Fruit fly (Drosophila melanogaster) Kc167 (cell line): ENCODE measurements around the gene CG5126.

ENCODE experiments used
- Myc ChIP-seq: fragments of >200 bp; optimal IDR thresholded peaks from 2 replicates; lab custom pipeline; 2017; ENCODE audit warnings: missing external identifiers
- Sin3A ChIP-seq: fragments of >200 bp; optimal IDR thresholded peaks from 2 replicates; lab custom pipeline; 2018; ENCODE audit warnings: missing external identifiers
- h ChIP-seq: fragments of >200 bp; optimal IDR thresholded peaks from 3 replicates; lab custom pipeline; 2018; ENCODE audit warnings: missing external identifiers
- insv ChIP-seq: fragments of >200 bp; optimal IDR thresholded peaks from 3 replicates; lab custom pipeline; 2018; ENCODE audit warnings: missing external identifiers
- psq ChIP-seq: fragments of >200 bp; optimal IDR thresholded peaks from 2 replicates; lab custom pipeline; 2017; ENCODE audit warnings: missing external identifiers
- ttk ChIP-seq: sonication (Bioruptor generic); optimal IDR thresholded peaks from 2 replicates; lab custom pipeline; 2017; ENCODE audit warnings: missing external identifiers

dm6 chr2L:1144371-1145360 is 39.2 kb downstream of the CG5126 start:
- TF ChIP-seq h (no peak), insv (lab: Kevin White, UChicago) (no peak), psq (lab: Kevin White, UChicago) (no peak), Sin3A (lab: Kevin White, UChicago) (no peak), Myc (lab: Kevin White, UChicago) (no peak), ttk (lab: Kevin White, UChicago) (no peak)
